Worm (Caenorhabditis elegans): Measurements from ENCODE around the gene dars-1.

The dars-1 gene

ce11 chrIII:9500267-9500666, 9.3 kb upstream of the dars-1 start, which contains the start of gene sod-4 (continued):
- TF ChIP-seq ces-1 (GFP tag; optimal IDR thresholded peaks at IDR 0.05) = no peak
- peak in 2 of 6 experiments; percentile 33 to 90 for TF ChIP-seq elt-3 (tag; optimal IDR thresholded peaks at IDR 0.05)
- TF ChIP-seq efl-1 (optimal IDR thresholded peaks at IDR 0.05) = peak in 1 of 2 experiments; percentile 6
- TF ChIP-seq efl-1 (GFP tag; optimal IDR thresholded peaks at IDR 0.05 in 1 of 2) = peak in 1 of 2 experiments; percentile 86

- TF ChIP-seq ceh-88 (GFP tag; IDR thresholded peaks at IDR 0.05) (no peak), nhr-47 (tag; optimal IDR thresholded peaks at IDR 0.05) (no peak), nhr-71 (tag; optimal IDR thresholded peaks at IDR 0.05) (no peak), C34B4.2 (tag; optimal IDR thresholded peaks at IDR 0.05) (no peak), hlh-17 (GFP tag; optimal IDR thresholded peaks at IDR 0.05; ENCODE audit: borderline replicate concordance) (no peak), sptf-1 (tag; optimal IDR thresholded peaks at IDR 0.05) (no peak), nhr-77 (tag; optimal IDR thresholded peaks at IDR 0.05) (no peak)
Observed at ce11 chrIII:9497412-9497811, 6.4 kb upstream of the dars-1 start.

- no peak for TF ChIP-seq efl-1 (optimal IDR thresholded peaks at IDR 0.05)
- peak in 1 of 2 experiments; percentile 90 for TF ChIP-seq efl-1 (GFP tag; optimal IDR thresholded peaks at IDR 0.05 in 1 of 2)
- TF ChIP-seq unc-86 (tag; optimal IDR thresholded peaks at IDR 0.05) = no peak
Observed at ce11 chrIII:9496083-9496482, 5.1 kb upstream of the dars-1 start.

- TF ChIP-seq efl-1 (optimal IDR thresholded peaks at IDR 0.05) = no peak
- TF ChIP-seq efl-1 (GFP tag; optimal IDR thresholded peaks at IDR 0.05 in 1 of 2) = peak in 1 of 2 experiments; percentile 91
- TF ChIP-seq ets-5 (GFP tag; IDR thresholded peaks at IDR 0.05) = no peak
- TF ChIP-seq pax-3 (tag; optimal IDR thresholded peaks at IDR 0.05) = no peak
- TF ChIP-seq C16A3.4 (tag; optimal IDR thresholded peaks at IDR 0.05) = no peak
- TF ChIP-seq tlp-1 (tag; optimal IDR thresholded peaks at IDR 0.05) = no peak
- no peak for TF ChIP-seq isw-1 (GFP tag; IDR thresholded peaks at IDR 0.05)
Observed at ce11 chrIII:9494209-9494608, 3.2 kb upstream of the dars-1 start.

ce11 chrIII:9489798-9490197, 1.2 kb downstream of the dars-1 start:
- TF ChIP-seq C34B4.2 (tag; optimal IDR thresholded peaks at IDR 0.05) = no peak
- no peak for TF ChIP-seq efl-1 (optimal IDR thresholded peaks at IDR 0.05)
- peak in 1 of 2 experiments; percentile 91 for TF ChIP-seq efl-1 (GFP tag; optimal IDR thresholded peaks at IDR 0.05 in 1 of 2)
- TF ChIP-seq snu-23 (GFP tag; optimal IDR thresholded peaks at IDR 0.05) = no peak

ce11 chrIII:9488431-9488830, 2.6 kb downstream of the dars-1 start, which contains the start of gene nlp-36:
Gene nlp-36 (plus strand): TSS chrIII:9488731.
- TF ChIP-seq Y116A8C.19 (tag; optimal IDR thresholded peaks at IDR 0.05; ENCODE audit: borderline replicate concordance) (no peak), lir-3 (tag; optimal IDR thresholded peaks at IDR 0.05; ENCODE audit: poor library complexity) (no peak), vab-15 (tag; optimal IDR thresholded peaks at IDR 0.05) (no peak), aha-1 (tag; optimal IDR thresholded peaks at IDR 0.05) (no peak), nhr-71 (tag; optimal IDR thresholded peaks at IDR 0.05) (no peak), tbx-2 (tag; optimal IDR thresholded peaks at IDR 0.05) (no peak), rnt-1 (tag; optimal IDR thresholded peaks at IDR 0.05) (no peak)

ce11 chrIII:9488027-9488426, 3.0 kb downstream of the dars-1 start:
- TF ChIP-seq lin-39 (tag; optimal IDR thresholded peaks at IDR 0.05) = no peak
- no peak for TF ChIP-seq C04F5.9 (tag; optimal IDR thresholded peaks at IDR 0.05)
- no peak for TF ChIP-seq mep-1 (tag; optimal IDR thresholded peaks at IDR 0.05)
- TF ChIP-seq nhr-71 (tag; optimal IDR thresholded peaks at IDR 0.05) = no peak
- no peak for TF ChIP-seq ceh-88 (GFP tag; IDR thresholded peaks at IDR 0.05)
- no peak for TF ChIP-seq irx-1 (tag; optimal IDR thresholded peaks at IDR 0.05)
- no peak for TF ChIP-seq sptf-1 (tag; optimal IDR thresholded peaks at IDR 0.05)
- no peak for TF ChIP-seq nhr-85 (tag)
- TF ChIP-seq ces-1 (GFP tag; optimal IDR thresholded peaks at IDR 0.05) = no peak
- no peak for TF ChIP-seq fkh-4 (tag; optimal IDR thresholded peaks at IDR 0.05; ENCODE audit: borderline replicate concordance)
- no peak for TF ChIP-seq sup-37 (GFP tag; optimal IDR thresholded peaks at IDR 0.05)
- TF ChIP-seq efl-3 (GFP tag; optimal IDR thresholded peaks at IDR 0.05) = no peak
- TF ChIP-seq ceh-8 (GFP tag; optimal IDR thresholded peaks at IDR 0.05) = no peak
- TF ChIP-seq snpc-4 (tag; optimal IDR thresholded peaks at IDR 0.05) = no peak
- no peak for TF ChIP-seq lir-3 (tag; optimal IDR thresholded peaks at IDR 0.05; ENCODE audit: poor library complexity)
- TF ChIP-seq nhr-84 (tag; optimal IDR thresholded peaks at IDR 0.05) = no peak
- TF ChIP-seq lin-15B (tag; optimal IDR thresholded peaks at IDR 0.05) = no peak
- TF ChIP-seq pax-3 (tag; optimal IDR thresholded peaks at IDR 0.05) = no peak
